Worm (Caenorhabditis elegans): ENCODE measurements around the gene K01A2.4.

K01A2.4 gene

ce11 chrII:282483-282882 lies 24.8 kb upstream of the K01A2.4 start, which contains the start of gene trul-1:
Gene trul-1, minus strand, starts transcription at chrII:282583.
- TF ChIP-seq fkh-6 (tag; optimal IDR thresholded peaks at IDR 0.05), result no peak
- TF ChIP-seq pqm-1 (tag; optimal IDR thresholded peaks at IDR 0.05), result no peak
- no peak for TF ChIP-seq sdc-2 (tag; optimal IDR thresholded peaks at IDR 0.05)
- no peak for TF ChIP-seq odd-2 (tag; optimal IDR thresholded peaks at IDR 0.05)
- no peak for TF ChIP-seq fkh-10 (GFP tag; optimal IDR thresholded peaks at IDR 0.05)
- no peak for TF ChIP-seq hlh-6 (tag; optimal IDR thresholded peaks at IDR 0.05)
- no peak for TF ChIP-seq pros-1 (tag; optimal IDR thresholded peaks at IDR 0.05)
- TF ChIP-seq sox-4 (tag; optimal IDR thresholded peaks at IDR 0.05), result no peak
- no peak for TF ChIP-seq Y22D7AL.16 (tag; optimal IDR thresholded peaks at IDR 0.05)
- no peak for TF ChIP-seq unc-3 (GFP tag; conservative IDR thresholded peaks at IDR 0.05)
- no peak for TF ChIP-seq unc-3 (tag; optimal IDR thresholded peaks at IDR 0.05)
- TF ChIP-seq ceh-24 (tag; optimal IDR thresholded peaks at IDR 0.05), result no peak
- no peak for TF ChIP-seq nhr-11 (tag; optimal IDR thresholded peaks at IDR 0.05)
- TF ChIP-seq ahr-1 (tag; optimal IDR thresholded peaks at IDR 0.05), result no peak
- TF ChIP-seq ceh-6 (GFP tag; optimal IDR thresholded peaks at IDR 0.05), result no peak

DNA sequence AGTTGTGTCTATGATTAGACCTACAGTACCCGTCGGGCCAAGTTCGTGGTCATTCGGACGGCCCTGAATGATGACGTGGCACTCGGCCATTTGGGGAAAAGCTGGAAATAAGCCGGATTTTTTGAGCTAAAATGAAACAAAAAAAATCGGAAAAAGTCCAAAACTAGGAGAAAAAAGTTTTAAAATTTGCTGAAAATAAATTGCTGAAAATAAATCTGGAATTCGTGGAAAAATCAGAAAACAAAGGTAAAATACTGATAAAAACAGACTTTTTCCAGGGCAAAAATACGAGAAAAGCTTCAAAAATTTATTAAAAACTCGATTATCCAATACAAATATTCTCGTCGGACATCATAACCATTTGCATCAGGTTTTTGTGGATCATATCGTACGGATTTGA lies 23.7 kb upstream of the K01A2.4 start, which contains the start of gene B0432.9:
Gene B0432.9 (minus strand): TSS at position 101 of the 400 bp plus-strand sequence.
- no peak for TF ChIP-seq ref-2 (tag; optimal IDR thresholded peaks at IDR 0.05)
- no peak for TF ChIP-seq madf-2 (tag; optimal IDR thresholded peaks at IDR 0.05)
- no peak for TF ChIP-seq unc-55 (GFP tag; optimal IDR thresholded peaks at IDR 0.05)
- TF ChIP-seq pax-1 (tag; optimal IDR thresholded peaks at IDR 0.05), result no peak
- no peak for TF ChIP-seq pha-2 (tag; optimal IDR thresholded peaks at IDR 0.05)

DNA sequence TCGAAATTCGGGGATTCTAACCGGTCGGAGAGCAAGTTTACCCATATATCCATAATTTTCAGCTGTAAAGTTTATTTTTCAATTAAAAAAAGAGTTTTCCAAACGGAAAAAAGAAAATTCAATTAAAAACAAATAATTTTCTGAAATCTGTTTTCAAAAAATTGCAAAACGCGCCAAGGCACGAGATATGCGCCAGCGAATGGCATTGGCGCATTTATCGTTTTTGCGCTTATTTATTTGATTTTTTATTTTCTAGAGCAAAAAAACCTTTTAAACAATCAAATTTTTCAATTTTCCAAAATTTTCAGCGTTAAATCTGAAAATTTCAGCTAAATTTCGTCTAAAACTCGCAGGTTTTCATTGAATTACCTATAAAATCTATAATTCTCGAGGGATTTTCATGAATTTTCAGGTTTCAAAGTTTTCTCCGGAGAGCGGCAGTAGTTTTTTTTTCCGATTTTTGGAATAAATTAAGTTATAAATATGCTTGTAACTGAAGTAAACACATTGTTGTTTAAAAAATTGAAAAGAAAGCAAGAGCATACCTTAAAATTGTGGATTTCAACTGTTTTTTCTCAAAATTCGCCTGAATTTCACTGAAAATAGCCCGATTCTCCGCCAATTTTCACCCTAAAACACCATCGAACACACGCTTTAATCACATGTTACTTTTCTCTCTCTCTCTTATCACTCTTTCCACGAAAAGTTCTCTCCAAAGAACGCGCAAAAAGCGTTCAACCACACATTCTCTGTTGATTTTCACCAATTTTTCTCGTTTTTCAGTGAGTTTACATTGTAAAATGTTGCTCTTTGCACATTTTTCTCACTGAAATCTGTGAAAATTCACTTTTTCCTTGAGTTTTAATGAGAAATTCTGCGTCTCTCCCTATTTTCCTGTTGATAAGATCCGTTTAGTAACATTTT lies 21.4 kb upstream of the K01A2.4 start, which contains the start of gene B0432.10:
Gene B0432.10 (minus strand): TSS at position 649 of the 924 bp plus-strand sequence.
- TF ChIP-seq unc-55 (GFP tag; optimal IDR thresholded peaks at IDR 0.05) (peak; percentile 4), ceh-18 (tag; optimal IDR thresholded peaks at IDR 0.05) (peak; percentile 19), hlh-30 (tag; optimal IDR thresholded peaks at IDR 0.05; ENCODE audit: insufficient read depth) (no peak), nfya-1 (tag; optimal IDR thresholded peaks at IDR 0.05) (peak; percentile 69), dve-1 (tag; optimal IDR thresholded peaks at IDR 0.05) (peak; percentile 18), fkh-6 (tag; optimal IDR thresholded peaks at IDR 0.05) (no peak), unc-42 (tag; optimal IDR thresholded peaks at IDR 0.05) (peak; percentile 45)

DNA sequence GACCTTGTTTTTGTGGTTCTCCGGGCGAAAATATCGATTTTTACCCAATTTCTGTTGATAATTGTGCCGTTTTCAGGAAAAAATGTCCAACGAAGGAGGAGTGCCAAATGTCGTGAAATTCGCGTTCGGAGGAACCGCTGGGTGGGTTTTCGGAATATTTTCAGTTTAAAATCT lies 20.8 kb upstream of the K01A2.4 start, which contains the start of gene misc-1:
Gene misc-1 (plus strand): TSS at position 75 of the 174 bp plus-strand sequence.
- TF ChIP-seq pha-2 (tag; optimal IDR thresholded peaks at IDR 0.05) (no peak), ceh-14 (tag; optimal IDR thresholded peaks at IDR 0.05) (no peak), hlh-13 (GFP tag; optimal IDR thresholded peaks at IDR 0.05) (no peak), unc-42 (tag; optimal IDR thresholded peaks at IDR 0.05) (no peak), ceh-45 (GFP tag; IDR thresholded peaks at IDR 0.05) (no peak), sdc-2 (tag; optimal IDR thresholded peaks at IDR 0.05) (no peak), pqm-1 (tag; optimal IDR thresholded peaks at IDR 0.05) (no peak), che-1 (tag; optimal IDR thresholded peaks at IDR 0.05) (no peak), ceh-6 (GFP tag; optimal IDR thresholded peaks at IDR 0.05) (no peak), fkh-6 (tag; optimal IDR thresholded peaks at IDR 0.05) (no peak), K02D7.2 (tag; optimal IDR thresholded peaks at IDR 0.05) (no peak), hlh-15 (tag; optimal IDR thresholded peaks at IDR 0.05) (no peak), ceh-30 (tag; optimal IDR thresholded peaks at IDR 0.05) (no peak), hlh-30 (tag; optimal IDR thresholded peaks at IDR 0.05; ENCODE audit: insufficient read depth) (no peak), K09A11.1 (tag; optimal IDR thresholded peaks at IDR 0.05; ENCODE audit: insufficient read depth) (no peak)

ce11 chrII:288705-289205 lies 18.5 kb upstream of the K01A2.4 start, which contains the start of gene mrpl-41:
Gene mrpl-41, plus strand, starts transcription at chrII:288939.
- TF ChIP-seq pax-1 (tag; optimal IDR thresholded peaks at IDR 0.05) (no peak), C38D4.7 (GFP tag; optimal IDR thresholded peaks at IDR 0.05) (no peak), hlh-30 (tag; optimal IDR thresholded peaks at IDR 0.05; ENCODE audit: insufficient read depth) (no peak), ztf-16 (tag; optimal IDR thresholded peaks at IDR 0.05) (no peak), unc-42 (tag; optimal IDR thresholded peaks at IDR 0.05) (no peak), pha-2 (tag; optimal IDR thresholded peaks at IDR 0.05) (no peak), madf-2 (tag; optimal IDR thresholded peaks at IDR 0.05) (no peak), C08G9.2 (tag; optimal IDR thresholded peaks at IDR 0.05) (no peak), gmeb-2 (tag; optimal IDR thresholded peaks at IDR 0.05) (no peak), lin-11 (tag; optimal IDR thresholded peaks at IDR 0.05) (no peak), ahr-1 (tag; optimal IDR thresholded peaks at IDR 0.05) (no peak), lim-6 (tag; optimal IDR thresholded peaks at IDR 0.05) (no peak), ceh-31 (tag; optimal IDR thresholded peaks at IDR 0.05) (no peak)

Data from whole organism, late embryonic.